Worm (Caenorhabditis elegans): ENCODE results near the gene tpk-1.

The tpk-1 gene

DNA sequence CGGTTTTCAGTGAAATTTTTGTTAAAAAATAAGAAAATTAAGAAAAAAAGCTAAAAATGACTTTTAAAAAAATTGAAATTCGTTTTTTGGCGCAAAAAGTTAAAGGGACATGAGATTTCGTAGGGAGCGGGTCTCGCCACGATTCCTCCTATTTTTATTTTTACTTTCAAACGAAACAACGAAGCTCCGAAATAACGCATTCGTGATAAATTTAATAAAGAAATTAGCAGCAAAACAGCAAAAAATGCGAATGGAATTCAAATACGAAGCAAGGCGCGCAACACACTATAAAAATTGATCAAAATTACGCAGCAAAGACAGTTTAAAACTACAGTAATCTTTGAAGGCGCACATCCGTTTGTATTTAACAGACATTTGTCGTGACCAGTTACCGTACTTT lies 12.2 kb upstream of the tpk-1 start:
- TF ChIP-seq nhr-232 (tag; optimal IDR thresholded peaks at IDR 0.05) = no peak
- peak; percentile 56 for TF ChIP-seq unc-42 (tag; optimal IDR thresholded peaks at IDR 0.05)

DNA sequence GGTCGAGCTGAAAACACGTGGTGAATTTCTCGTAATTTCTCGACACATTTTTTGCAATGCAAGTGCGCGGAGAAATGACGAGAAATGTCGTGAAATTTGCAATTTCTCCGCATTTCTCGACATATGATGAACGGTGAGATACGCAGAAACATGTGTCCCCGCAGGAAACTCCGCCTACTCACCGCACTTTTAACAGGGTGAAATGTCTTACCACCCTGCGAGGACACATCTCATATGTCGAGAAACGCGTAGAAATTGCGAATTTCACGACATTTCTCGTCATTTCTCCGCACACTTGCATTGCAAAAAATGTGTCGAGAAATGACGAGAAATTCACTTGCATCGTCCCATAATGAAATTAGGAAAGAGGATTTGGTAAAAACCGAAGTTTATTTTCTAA lies 10.9 kb upstream of the tpk-1 start:
- peak; percentile 45 for TF ChIP-seq ref-2 (tag; optimal IDR thresholded peaks at IDR 0.05)
- TF ChIP-seq ceh-31 (tag; optimal IDR thresholded peaks at IDR 0.05) = peak; percentile 8
- TF ChIP-seq tbx-2 (tag; optimal IDR thresholded peaks at IDR 0.05) = peak; percentile 11

DNA sequence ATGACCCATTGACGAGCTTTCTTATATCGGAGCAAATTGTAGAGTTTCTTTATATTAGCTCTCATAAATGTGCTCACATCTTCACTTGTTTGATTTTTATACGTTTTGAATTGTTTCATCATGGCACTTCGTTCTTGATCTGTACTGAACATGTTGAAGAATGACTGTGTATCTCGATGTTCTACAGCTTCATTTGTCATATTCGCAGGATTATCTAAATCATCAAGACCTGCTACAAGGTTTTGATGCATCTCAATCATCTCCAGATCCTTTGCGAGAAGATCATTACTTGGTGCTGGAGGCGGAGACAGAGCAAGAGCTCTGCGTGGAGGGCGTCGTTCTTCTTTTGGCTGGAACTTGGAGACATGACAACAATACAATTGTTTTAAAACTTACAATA lies 8.7 kb upstream of the tpk-1 start:
- TF ChIP-seq ceh-6 (GFP tag; optimal IDR thresholded peaks at IDR 0.05) (no peak), fkh-6 (tag; optimal IDR thresholded peaks at IDR 0.05) (no peak), Y22D7AL.16 (tag; optimal IDR thresholded peaks at IDR 0.05) (no peak), che-1 (tag; optimal IDR thresholded peaks at IDR 0.05) (no peak), tbx-2 (tag; optimal IDR thresholded peaks at IDR 0.05) (no peak), lin-11 (tag; optimal IDR thresholded peaks at IDR 0.05) (no peak), sox-4 (tag; optimal IDR thresholded peaks at IDR 0.05) (no peak), unc-42 (tag; optimal IDR thresholded peaks at IDR 0.05) (no peak), ttx-3 (tag; optimal IDR thresholded peaks at IDR 0.05) (no peak), hlh-30 (tag; optimal IDR thresholded peaks at IDR 0.05; ENCODE audit: insufficient read depth) (no peak), ztf-16 (tag; optimal IDR thresholded peaks at IDR 0.05) (no peak)

DNA sequence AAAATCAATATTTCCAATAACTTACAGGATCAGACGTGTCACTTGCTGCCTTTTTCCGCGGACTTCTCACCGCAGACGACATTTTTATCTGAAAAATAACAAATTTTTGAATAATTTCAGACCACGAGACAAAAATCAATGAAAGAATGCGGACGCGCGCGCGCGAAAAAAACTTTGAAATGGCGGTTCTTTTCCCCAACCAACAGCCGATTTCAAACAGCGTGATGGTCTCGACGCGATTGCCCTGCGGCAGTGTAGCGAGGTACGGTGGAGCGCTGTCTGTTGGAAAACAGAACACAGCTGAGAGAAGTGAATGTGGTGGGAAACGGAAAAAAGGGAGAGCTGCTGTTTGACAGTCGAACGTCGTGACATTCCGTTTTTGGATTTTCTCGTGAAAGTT lies 7.9 kb upstream of the tpk-1 start, which contains the start of gene lin-9:
lin-9 (minus strand) TSS at position 88 of the 400 bp plus-strand sequence.
- TF ChIP-seq pqm-1 (tag; optimal IDR thresholded peaks at IDR 0.05) (peak; percentile 29), sdc-2 (tag; optimal IDR thresholded peaks at IDR 0.05) (peak; percentile 39), Y22D7AL.16 (tag; optimal IDR thresholded peaks at IDR 0.05) (no peak), mec-3 (tag; optimal IDR thresholded peaks at IDR 0.05; ENCODE audit: borderline replicate concordance) (no peak), ceh-24 (tag; optimal IDR thresholded peaks at IDR 0.05) (no peak), unc-42 (tag; optimal IDR thresholded peaks at IDR 0.05) (peak; percentile 61), ztf-16 (tag; optimal IDR thresholded peaks at IDR 0.05) (no peak), ref-2 (tag; optimal IDR thresholded peaks at IDR 0.05) (peak; percentile 53), ceh-34 (tag; optimal IDR thresholded peaks at IDR 0.05) (peak; percentile 70), nfya-1 (tag; optimal IDR thresholded peaks at IDR 0.05) (peak; percentile 98), tbx-2 (tag; optimal IDR thresholded peaks at IDR 0.05) (peak; percentile 69), elt-2 (tag; optimal IDR thresholded peaks at IDR 0.05) (peak; percentile 27), ahr-1 (tag; optimal IDR thresholded peaks at IDR 0.05) (no peak), hlh-30 (tag; optimal IDR thresholded peaks at IDR 0.05; ENCODE audit: insufficient read depth) (peak; percentile 72), pros-1 (tag; optimal IDR thresholded peaks at IDR 0.05) (peak; percentile 69), rnt-1 (tag; optimal IDR thresholded peaks at IDR 0.05) (peak; percentile 63), unc-55 (GFP tag; optimal IDR thresholded peaks at IDR 0.05) (peak; percentile 70), fax-1 (tag; optimal IDR thresholded peaks at IDR 0.05) (no peak), ceh-14 (tag; optimal IDR thresholded peaks at IDR 0.05) (peak; percentile 24), fkh-10 (GFP tag; optimal IDR thresholded peaks at IDR 0.05) (no peak), dve-1 (tag; optimal IDR thresholded peaks at IDR 0.05) (peak; percentile 49), ttx-3 (tag; optimal IDR thresholded peaks at IDR 0.05) (no peak), unc-86 (tag; optimal IDR thresholded peaks at IDR 0.05) (peak; percentile 30), K09A11.1 (tag; optimal IDR thresholded peaks at IDR 0.05; ENCODE audit: insufficient read depth) (no peak), ets-4 (tag; optimal IDR thresholded peaks at IDR 0.05) (peak; percentile 39), fkh-6 (tag; optimal IDR thresholded peaks at IDR 0.05) (no peak), ceh-31 (tag; optimal IDR thresholded peaks at IDR 0.05) (peak; percentile 80), dmd-4 (tag; optimal IDR thresholded peaks at IDR 0.05; ENCODE audit: borderline replicate concordance) (no peak), ceh-48 (tag; optimal IDR thresholded peaks at IDR 0.05) (peak; percentile 58), ceh-18 (tag; optimal IDR thresholded peaks at IDR 0.05) (peak; percentile 88), nhr-11 (tag; optimal IDR thresholded peaks at IDR 0.05) (no peak), sox-4 (tag; optimal IDR thresholded peaks at IDR 0.05) (no peak)

Data from whole organism, late embryonic.